Worm (Caenorhabditis elegans): ENCODE data around the gene C28H8.3.

C28H8.3 gene

DNA sequence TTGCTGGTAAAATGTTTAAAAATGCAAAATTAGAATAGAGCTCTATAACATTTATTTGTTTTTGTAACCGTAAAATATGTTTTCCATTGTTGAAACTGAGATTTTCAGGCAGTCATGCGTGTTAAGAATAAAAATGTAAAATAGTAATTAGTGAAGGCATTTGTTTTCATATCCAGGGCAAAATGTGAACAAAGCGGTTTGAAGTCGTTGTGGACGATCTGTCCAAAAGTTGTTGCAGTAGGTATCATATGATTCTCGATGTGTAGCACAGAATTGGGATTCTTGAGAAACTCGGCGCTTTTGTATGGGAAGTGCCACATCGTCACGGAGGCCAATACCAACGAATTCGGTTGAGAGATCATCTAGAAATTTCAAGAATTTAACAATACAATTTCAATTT, 26.2 kb upstream of the C28H8.3 start:
- TF ChIP-seq unc-62 (GFP tag; optimal IDR thresholded peaks at IDR 0.05), result no peak

DNA sequence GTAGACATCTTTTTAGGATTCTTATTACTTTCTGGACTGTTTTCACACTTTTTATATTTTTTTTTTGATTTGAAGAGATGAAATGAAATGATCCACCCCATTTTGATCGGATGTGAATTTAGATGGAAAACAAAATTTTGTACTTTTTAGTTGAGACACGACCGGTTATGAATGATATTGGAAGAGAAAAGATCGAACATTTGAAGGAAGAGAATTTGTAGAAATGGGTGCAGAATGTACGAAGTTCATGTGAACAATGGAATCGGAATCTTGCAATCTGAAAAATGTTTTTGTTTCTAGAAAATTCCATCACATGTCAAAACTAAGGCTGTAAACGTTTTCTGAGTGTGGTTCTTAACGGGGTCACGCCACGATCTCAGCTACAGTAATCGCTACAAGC, 25.7 kb upstream of the C28H8.3 start, which contains the start of gene F01F1.14:
F01F1.14 (minus strand) TSS at position 101 of the 400 bp plus-strand sequence.
- no peak for TF ChIP-seq unc-62 (GFP tag; optimal IDR thresholded peaks at IDR 0.05)

DNA sequence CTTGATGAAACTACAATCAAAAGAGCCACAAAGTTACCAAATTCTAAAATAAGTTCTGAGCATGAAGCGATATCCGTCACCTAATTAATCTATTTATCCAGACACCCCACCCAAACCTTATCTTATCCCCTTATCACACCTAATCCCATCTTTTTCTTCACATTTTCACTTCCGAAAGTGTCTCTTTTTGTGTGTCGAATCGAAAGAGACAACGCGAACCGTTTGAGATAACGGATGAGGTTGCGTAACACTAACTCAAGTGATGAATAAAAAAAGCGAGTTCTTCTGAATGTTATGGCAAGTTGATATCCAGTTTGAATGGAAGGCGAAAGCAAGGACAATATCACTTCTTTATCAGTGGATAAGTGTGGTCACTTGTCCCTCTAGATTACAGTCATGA, 25.0 kb upstream of the C28H8.3 start:
- TF ChIP-seq unc-62 (GFP tag; optimal IDR thresholded peaks at IDR 0.05), result no peak

DNA sequence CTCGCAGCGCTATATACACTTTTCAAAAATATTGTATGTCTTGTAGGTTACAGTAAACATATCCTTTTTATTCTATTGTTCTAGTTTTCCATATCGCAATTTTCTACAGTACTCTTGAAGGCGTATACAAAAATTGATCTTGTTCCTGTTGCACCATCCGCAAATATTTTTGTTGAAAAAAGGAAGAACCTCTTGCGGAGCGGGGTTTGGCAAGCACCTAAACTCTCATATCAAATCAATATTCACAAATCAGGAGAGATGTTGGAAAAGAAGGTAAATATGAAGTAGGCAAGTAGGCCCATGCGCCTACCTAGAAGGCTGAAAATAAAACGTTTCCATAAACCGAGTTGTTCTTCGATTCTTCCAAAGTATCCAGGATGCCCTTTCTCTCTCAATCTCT, 24.5 kb upstream of the C28H8.3 start, which contains the start of gene C28H8.5:
C28H8.5 (plus strand) TSS at position 301 of the 400 bp plus-strand sequence.
- no peak for TF ChIP-seq unc-62 (GFP tag; optimal IDR thresholded peaks at IDR 0.05)

DNA sequence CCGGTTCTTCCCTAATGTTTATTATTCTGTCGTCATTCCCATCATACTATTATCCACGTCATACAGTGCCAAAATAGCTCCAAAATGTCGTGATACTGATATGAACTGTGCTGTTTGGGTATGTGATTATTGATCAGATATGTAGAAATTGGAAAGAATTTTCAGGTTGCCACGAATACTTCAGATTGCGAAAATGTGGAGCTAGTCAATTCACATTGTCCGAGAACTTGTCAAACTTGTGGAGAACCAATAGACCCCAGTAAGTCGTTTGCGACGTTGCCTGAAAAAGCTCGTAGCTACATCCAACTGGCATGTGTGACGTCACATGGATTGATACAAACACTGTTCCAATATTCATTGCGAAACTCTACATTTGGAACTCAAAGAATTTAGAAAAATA, 24.0 kb upstream of the C28H8.3 start:
- no peak for TF ChIP-seq unc-62 (GFP tag; optimal IDR thresholded peaks at IDR 0.05)

DNA sequence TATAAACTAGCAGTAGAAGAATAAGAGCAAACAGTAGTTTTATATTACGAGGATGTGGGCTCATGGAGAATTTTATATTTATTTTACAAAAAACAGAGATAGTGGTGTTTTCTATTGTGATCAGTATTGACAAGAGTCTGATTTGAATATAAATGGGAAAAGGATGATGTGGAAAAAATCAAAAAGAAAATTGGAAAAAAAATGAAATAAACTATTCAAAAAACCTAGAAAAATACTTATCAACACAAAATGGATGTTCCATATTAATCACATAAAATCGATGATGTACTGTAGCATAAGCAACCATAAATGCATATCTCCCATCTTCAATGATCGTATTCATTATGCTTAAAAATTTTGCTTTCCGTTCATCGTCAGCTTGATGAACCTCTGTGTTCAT, 21.6 kb upstream of the C28H8.3 start, which contains the start of gene C28H8.7:
C28H8.7 (minus strand) TSS at position 101 of the 400 bp plus-strand sequence.
- TF ChIP-seq unc-62 (GFP tag; optimal IDR thresholded peaks at IDR 0.05), result no peak

DNA sequence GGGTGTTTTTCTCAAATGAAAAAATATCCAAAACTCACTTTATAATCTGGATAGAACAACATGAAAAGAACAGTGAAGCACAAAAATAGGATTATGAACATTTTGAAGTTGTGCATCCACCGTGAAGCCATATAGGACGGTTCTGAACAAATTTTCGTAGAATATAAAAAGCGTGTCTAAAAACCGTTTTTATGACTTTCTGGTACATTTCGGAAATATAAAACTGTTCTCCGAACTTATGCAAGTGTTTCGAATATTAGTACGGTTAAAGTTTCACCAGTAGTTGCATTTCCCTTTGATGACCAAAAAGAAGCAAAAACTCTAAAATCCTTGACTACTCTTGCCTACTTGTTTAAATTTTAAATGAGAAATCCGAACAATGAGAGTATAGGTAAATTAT, 19.8 kb upstream of the C28H8.3 start, which contains the start of gene C28H8.8:
C28H8.8 (minus strand) TSS at position 101 of the 400 bp plus-strand sequence.
- TF ChIP-seq unc-62 (GFP tag; optimal IDR thresholded peaks at IDR 0.05), result no peak

DNA sequence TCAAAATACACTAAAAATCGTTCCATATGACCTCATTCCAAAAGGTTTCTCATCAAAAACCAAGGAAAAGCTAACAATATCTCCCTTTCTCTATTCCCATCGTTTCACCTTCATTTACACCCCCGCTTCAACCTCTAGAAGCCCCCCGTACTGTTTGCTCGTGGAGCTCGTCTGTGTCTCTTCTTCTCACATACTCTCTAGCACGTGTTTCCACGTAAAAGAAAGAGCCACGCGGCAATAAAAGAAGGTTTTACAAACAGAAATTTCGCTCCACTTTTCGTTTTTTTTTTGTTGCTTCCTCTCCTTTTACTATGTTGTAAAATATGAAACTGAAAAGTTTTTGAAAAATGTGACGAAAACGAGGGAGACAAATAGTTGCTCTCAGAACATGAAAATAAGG, 15.6 kb upstream of the C28H8.3 start:
- no peak for TF ChIP-seq unc-62 (GFP tag; optimal IDR thresholded peaks at IDR 0.05)

DNA sequence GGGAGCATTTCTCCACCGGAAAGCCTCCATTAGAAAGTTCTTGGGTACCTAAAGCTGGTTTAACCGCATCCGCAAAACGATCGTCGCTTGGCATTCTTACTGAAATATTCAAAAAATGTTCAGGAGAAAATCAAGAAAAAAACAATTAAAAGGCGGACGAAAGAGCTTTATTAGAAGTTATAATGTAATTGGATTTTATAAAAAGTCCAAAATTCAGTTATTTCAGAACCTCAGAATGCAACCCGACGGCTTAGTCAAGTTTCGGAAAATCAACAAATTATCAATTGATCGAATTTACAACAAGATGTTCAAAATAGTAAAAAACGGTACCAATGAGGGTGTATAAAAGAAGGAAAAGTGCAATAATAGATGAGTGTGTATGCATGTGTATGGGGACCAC, 12.6 kb upstream of the C28H8.3 start, which contains the start of gene pxl-1:
pxl-1 (minus strand) TSS at position 101 of the 400 bp plus-strand sequence.
- TF ChIP-seq unc-62 (GFP tag; optimal IDR thresholded peaks at IDR 0.05), result no peak

DNA sequence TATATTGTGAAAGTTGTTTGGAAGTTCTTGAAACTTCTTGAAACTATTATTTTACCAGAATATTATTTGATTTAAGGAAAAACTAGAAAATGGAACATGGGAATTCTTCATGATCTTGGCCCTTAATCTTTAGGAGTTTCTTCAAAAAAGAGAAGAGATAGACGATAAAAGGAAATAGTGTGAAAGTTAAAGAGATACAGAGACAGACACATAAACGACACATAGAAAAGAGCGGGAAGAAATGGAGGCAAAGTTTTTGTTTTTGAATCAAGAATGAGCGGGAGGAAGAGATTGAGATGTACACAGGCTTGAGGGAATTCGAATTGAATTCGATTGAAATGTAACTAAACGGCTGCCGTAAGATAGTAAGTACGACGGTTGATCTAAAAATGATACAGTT, 11.0 kb upstream of the C28H8.3 start:
- no peak for TF ChIP-seq unc-62 (GFP tag; optimal IDR thresholded peaks at IDR 0.05)

DNA sequence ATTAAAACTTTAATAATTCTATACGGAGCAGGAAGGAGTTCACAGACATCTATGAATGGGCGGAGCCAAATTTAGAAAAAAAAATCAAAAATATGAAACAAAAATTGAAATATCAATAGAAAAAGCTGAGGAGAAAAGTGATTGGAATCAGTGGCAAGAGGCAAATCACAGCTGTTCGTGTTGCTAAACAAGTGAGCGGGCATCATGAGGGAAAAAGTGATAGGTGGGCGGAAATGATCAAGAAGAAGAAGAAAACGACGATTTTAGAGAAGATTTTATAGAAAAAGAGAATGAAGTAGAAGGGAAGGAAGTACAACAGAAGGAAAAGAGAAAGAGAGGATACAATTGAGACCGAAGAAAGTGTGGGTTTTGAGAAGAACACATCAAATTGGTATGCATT, 9.9 kb upstream of the C28H8.3 start:
- no peak for TF ChIP-seq unc-62 (GFP tag; optimal IDR thresholded peaks at IDR 0.05)

DNA sequence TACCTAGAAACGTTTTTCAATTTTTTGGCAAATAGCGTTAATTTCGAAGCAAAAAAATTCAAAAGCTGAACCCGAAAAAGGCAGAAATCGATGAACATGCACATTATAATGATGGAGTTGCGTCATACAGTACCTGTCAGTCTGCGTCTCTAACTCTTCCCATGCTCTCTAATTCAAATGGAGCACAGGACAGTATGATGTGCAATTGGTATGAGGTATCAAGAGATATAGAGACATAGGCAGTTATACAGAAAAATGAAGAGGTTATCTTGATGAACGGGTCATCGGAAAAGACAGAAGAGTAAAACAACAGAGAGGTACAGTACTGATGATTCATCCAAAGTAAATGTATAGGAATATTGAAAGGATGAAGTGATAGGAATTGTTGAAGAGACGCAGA, 7.8 kb upstream of the C28H8.3 start:
- TF ChIP-seq unc-62 (GFP tag; optimal IDR thresholded peaks at IDR 0.05), result no peak

DNA sequence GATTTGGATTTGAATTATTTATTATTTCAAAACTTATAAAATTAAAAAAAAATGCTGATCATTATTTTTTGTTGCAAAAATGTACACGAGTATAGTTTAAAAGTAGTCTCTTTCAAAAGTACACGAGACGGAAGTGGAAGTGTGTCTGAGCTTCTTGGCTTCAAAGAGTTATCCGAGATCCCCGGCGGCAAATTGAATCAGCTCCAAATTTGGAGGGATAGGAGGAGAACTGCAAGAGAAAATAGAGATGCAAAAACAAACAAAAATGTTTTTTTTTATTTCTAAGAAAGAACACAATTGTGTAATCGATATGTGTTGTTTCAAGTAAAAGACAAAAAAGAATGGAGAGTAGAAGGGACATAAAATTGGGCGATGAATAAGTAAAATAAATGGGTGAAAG, 5.9 kb upstream of the C28H8.3 start:
- TF ChIP-seq unc-62 (GFP tag; optimal IDR thresholded peaks at IDR 0.05), result no peak

DNA sequence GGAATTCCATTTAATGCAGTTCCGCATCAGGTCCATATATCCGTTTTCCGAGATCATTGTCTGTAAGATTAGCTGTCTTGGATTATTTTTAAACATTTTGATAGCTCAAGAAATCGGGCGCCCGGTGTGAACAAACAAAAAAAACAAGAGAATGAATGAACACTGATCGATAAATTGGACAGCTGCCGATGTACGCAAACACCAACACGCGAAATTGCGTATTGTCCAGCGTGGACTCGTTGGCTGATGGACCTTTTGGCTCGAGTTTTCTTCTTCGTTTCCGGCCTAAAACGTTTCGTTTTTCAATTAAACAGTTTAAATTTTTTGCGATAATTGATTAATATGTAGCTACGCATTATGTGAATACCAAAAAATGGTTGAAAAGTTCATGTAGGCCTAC, 2.4 kb upstream of the C28H8.3 start, which contains the start of gene dpff-1:
dpff-1 (minus strand) TSS at position 288 of the 400 bp plus-strand sequence.
- TF ChIP-seq unc-62 (GFP tag; optimal IDR thresholded peaks at IDR 0.05), result no peak

DNA sequence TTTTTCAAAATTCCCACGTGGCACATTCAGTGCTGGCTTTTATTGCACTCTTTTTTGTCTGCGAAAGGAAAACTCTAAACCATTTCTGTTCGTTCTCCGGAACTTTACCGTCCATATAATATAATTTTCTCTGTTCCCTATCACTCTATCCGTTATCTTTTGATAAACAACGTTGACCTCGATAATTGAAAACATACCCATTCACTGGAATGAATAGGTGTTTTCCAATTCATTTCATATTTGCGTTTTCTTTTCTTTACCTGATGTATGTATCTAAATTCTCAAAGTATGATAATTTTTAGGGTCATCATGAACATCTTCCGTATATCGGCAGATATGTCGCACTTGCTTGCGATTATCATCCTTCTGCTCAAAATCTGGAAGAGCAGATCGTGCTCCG, 1.8 kb upstream of the C28H8.3 start, which contains the start of gene erd-2.2:
erd-2.2 (plus strand) TSS at position 301 of the 400 bp plus-strand sequence.
- TF ChIP-seq unc-62 (GFP tag; optimal IDR thresholded peaks at IDR 0.05), result no peak

DNA sequence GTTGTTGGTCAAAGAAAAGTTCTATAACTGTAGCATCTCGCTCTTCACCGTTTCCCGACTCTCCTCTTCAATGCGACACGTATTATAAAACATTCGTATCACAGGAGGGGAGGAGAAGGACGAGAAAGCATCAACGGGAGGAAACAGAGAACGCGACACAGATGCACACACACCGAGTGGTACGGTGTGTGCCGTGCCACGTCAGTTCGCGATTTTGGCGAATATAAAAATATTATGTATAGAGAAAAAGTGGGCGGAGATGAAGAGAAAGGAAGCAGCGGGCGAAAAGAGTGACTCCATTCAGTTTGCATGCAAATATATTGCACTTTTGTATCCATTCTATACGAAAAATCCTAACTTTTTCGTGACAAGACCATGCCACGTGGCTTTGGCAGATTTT, 6.2 kb downstream of the C28H8.3 start:
- no peak for TF ChIP-seq unc-62 (GFP tag; optimal IDR thresholded peaks at IDR 0.05)

DNA sequence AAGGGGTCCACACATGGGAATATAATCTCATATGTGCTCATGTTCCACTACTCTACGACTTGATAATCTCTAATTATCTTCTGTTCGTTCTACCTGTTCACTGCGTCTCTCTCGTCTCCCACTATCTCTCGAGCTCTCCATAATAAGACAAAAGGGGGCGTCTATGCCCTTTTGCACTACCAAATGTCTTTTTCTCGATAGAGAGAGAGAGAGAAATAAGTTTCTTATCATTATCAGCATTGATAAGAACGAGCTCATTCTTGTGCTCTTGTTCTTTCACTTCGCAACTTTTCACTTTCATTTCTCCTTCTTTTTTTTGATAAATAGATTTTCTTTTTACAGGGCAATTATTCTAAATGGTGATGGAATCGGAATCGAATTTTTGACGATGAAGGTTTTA, 7.4 kb downstream of the C28H8.3 start:
- no peak for TF ChIP-seq unc-62 (GFP tag; optimal IDR thresholded peaks at IDR 0.05)

DNA sequence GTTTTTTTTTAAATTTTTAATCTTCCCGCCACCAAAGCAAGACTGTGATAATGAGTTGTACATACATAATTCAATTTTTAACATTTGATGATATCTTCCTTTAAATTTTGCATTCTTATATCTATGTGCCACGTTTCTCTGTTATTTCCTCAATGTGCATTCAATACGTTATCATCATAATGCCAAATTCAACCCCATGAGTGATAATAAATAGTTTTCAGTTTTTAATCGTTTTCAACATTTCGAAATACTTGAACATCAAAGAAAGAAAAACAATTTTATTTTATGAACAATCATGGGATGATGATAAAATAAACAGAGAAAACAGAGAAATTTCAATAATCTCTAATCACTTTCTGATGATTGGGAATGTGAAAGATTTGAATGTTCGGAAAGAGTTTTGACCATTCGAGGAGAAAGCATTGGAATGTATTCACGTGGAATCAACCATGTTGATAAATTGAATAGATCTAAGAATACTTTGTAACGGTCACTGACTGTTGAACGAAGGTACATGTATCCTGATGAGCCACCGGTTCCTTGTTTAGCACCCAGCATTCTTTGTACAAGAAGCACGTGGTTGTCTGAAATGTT, 9.0 kb downstream of the C28H8.3 start:
- no peak for TF ChIP-seq unc-62 (GFP tag; optimal IDR thresholded peaks at IDR 0.05)

All from whole organism, dauer.